Fruit fly (Drosophila melanogaster) whole organism, prepupa: ENCODE data around the gene Task6.

Experiments
- Hr38 ChIP-seq: sonication (Bioruptor generic); optimal IDR thresholded peaks from 2 replicates; lab custom pipeline; 2016; ENCODE audit warnings: missing biosample characterization, missing genetic modification characterization
- Sox102F ChIP-seq: fragments of 200-800 bp; sonication (Bioruptor generic); optimal IDR thresholded peaks from 2 replicates; lab custom pipeline; 2016; ENCODE audit warnings: missing biosample characterization, mild to moderate bottlenecking, missing genetic modification characterization

Task6 gene

dm6 chr3R:13617228-13617627 is 57.1 kb downstream of the Task6 start:
- TF ChIP-seq Hr38 (GFP tag; lab: Kevin White, UChicago), result no peak
- TF ChIP-seq Sox102F (GFP tag; lab: Kevin White, UChicago), result no peak
- TF ChIP-seq, all 60 proteins: peak for 0
